Worm (Caenorhabditis elegans) whole organism, L1 larva: ENCODE results near the gene krr-1.

Experiments
- egl-27 ChIP-seq, 2 experiments: fragments of 150-350 bp in 1 of 2; sonication (generic microtip); optimal IDR thresholded peaks; 3 replicates each; lab custom pipeline; 2017 to 2018; ENCODE audit warnings: missing biosample characterization in 2 of 2, missing genetic modification characterization in 2 of 2, missing genetic modification reagents in 2 of 2
- lin-39 ChIP-seq: fragments of 150-350 bp; optimal IDR thresholded peaks from 2 replicates; lab custom pipeline; 2014; ENCODE audit warnings: missing biosample characterization, missing genetic modification reagents, missing genetic modification characterization
- lsy-2 ChIP-seq, 2 experiments: fragments of 150-350 bp; optimal IDR thresholded peaks; 2 replicates each; lab custom pipeline; 2014; ENCODE audit warnings: missing biosample characterization in 2 of 2, missing genetic modification characterization in 2 of 2
- mdl-1 ChIP-seq, 2 experiments: fragments of 150-350 bp; optimal IDR thresholded peaks; 2 replicates each; lab custom pipeline; 2014 to 2017; ENCODE audit warnings: missing biosample characterization in 2 of 2, missing genetic modification characterization in 2 of 2, inconsistent platforms in 1 of 2

- TF ChIP-seq egl-27 (tag; optimal IDR thresholded peaks at IDR 0.05; lab: Kevin White, UChicago) (no peak), lsy-2 (tag; optimal IDR thresholded peaks at IDR 0.05; lab: Kevin White, UChicago) (no peak), mdl-1 (tag; optimal IDR thresholded peaks at IDR 0.05; lab: Kevin White, UChicago) (no peak), lin-39 (no peak)
Observed at ce11 chrV:7255095-7255494, 24.1 kb downstream of the krr-1 start, which contains the start of gene C05C8.8.
